Fruit fly (Drosophila melanogaster) whole organism, prepupa: Measurements from ENCODE around the gene mirr.

Source experiments
- Blimp-1 ChIP-seq: fragments of 200-800 bp; sonication (Bioruptor generic); optimal IDR thresholded peaks from 3 replicates; lab custom pipeline; 2017; ENCODE audit warnings: missing biosample characterization, missing genetic modification characterization, mild to moderate bottlenecking, moderate library complexity, missing genetic modification reagents
- CG10631 ChIP-seq: fragments of 200-800 bp; sonication (Bioruptor generic); optimal IDR thresholded peaks from 2 replicates; lab custom pipeline; 2016; ENCODE audit warnings: missing biosample characterization, missing genetic modification characterization
- CG10669 ChIP-seq: fragments of 200-800 bp; sonication (Bioruptor generic); optimal IDR thresholded peaks from 3 replicates; lab custom pipeline; 2018; ENCODE audit warnings: missing biosample characterization, mild to moderate bottlenecking, missing genetic modification characterization, moderate library complexity
- CG11294 ChIP-seq: fragments of 200-800 bp; sonication (Bioruptor generic); IDR thresholded peaks from 2 replicates; pipeline ENCODE4 v1.3.6; 2022; ENCODE audit warnings: missing biosample characterization, missing genetic modification characterization
- CG11902 ChIP-seq: fragments of 200-800 bp; sonication (Bioruptor generic); optimal IDR thresholded peaks from 3 replicates; lab custom pipeline; 2016; ENCODE audit warnings: missing biosample characterization, missing genetic modification characterization
- CG1621 ChIP-seq: fragments of 200-800 bp; sonication (Bioruptor generic); optimal IDR thresholded peaks from 3 replicates; lab custom pipeline; 2018; ENCODE audit warnings: missing biosample characterization, mild to moderate bottlenecking, missing genetic modification characterization
- CG32006 ChIP-seq: fragments of 200-800 bp; sonication (Bioruptor generic); optimal IDR thresholded peaks from 3 replicates; lab custom pipeline; 2017; ENCODE audit warnings: missing biosample characterization, mild to moderate bottlenecking, missing genetic modification characterization
- CG34406 ChIP-seq: fragments of 200-800 bp; sonication (Bioruptor generic); optimal IDR thresholded peaks from 3 replicates; lab custom pipeline; 2016; ENCODE audit warnings: missing biosample characterization, missing genetic modification characterization
- CG3919 ChIP-seq: fragments of 200-800 bp; sonication (Bioruptor generic); optimal IDR thresholded peaks from 3 replicates; lab custom pipeline; 2016; ENCODE audit warnings: missing biosample characterization, missing genetic modification characterization
- CG4318 ChIP-seq: fragments of 200-800 bp; sonication (Bioruptor generic); optimal IDR thresholded peaks from 3 replicates; lab custom pipeline; 2017; ENCODE audit warnings: missing biosample characterization, mild to moderate bottlenecking, missing genetic modification characterization
- CG6276 ChIP-seq: fragments of 200-800 bp; sonication (Bioruptor generic); optimal IDR thresholded peaks from 2 replicates; lab custom pipeline; 2017; ENCODE audit warnings: missing biosample characterization, mild to moderate bottlenecking, missing genetic modification characterization
- CG6792 ChIP-seq: fragments of 200-800 bp; sonication (Bioruptor generic); optimal IDR thresholded peaks from 3 replicates; lab custom pipeline; 2016; ENCODE audit warnings: missing biosample characterization, missing genetic modification characterization
- CG6854 ChIP-seq: fragments of 200-800 bp; sonication (Bioruptor generic); optimal IDR thresholded peaks from 2 replicates; lab custom pipeline; 2017; ENCODE audit warnings: missing biosample characterization, mild to moderate bottlenecking, missing genetic modification characterization
- CG7368 ChIP-seq: fragments of 200-800 bp; sonication (Bioruptor generic); optimal IDR thresholded peaks from 3 replicates; lab custom pipeline; 2016; ENCODE audit warnings: missing biosample characterization, missing genetic modification characterization
- CG8119 ChIP-seq: fragments of 200-800 bp; sonication (Bioruptor generic); IDR thresholded peaks from 3 replicates; pipeline ENCODE4 v1.3.6; 2022; ENCODE audit warnings: missing biosample characterization, missing genetic modification characterization
- CG8319 ChIP-seq: fragments of 200-800 bp; sonication (Bioruptor generic); optimal IDR thresholded peaks from 3 replicates; lab custom pipeline; 2016; ENCODE audit warnings: missing biosample characterization, missing genetic modification characterization
- CG8632 ChIP-seq: fragments of 200-800 bp; sonication (Bioruptor generic); optimal IDR thresholded peaks from 3 replicates; lab custom pipeline; 2016; ENCODE audit warnings: missing biosample characterization, missing genetic modification characterization
- CG9139 ChIP-seq: fragments of 200-800 bp; sonication (Bioruptor generic); optimal IDR thresholded peaks from 3 replicates; lab custom pipeline; 2017; ENCODE audit warnings: missing biosample characterization, mild to moderate bottlenecking, missing genetic modification characterization
- Eip75B ChIP-seq: fragments of 200-800 bp; sonication (Bioruptor generic); optimal IDR thresholded peaks from 3 replicates; lab custom pipeline; 2016; ENCODE audit warnings: missing biosample characterization, missing genetic modification characterization
- Eip78C ChIP-seq: fragments of 200-800 bp; sonication (Bioruptor generic); peaks from one replicate; lab custom pipeline; 2016; ENCODE audit warnings: missing biosample characterization, missing genetic modification characterization
- Eip93F ChIP-seq: fragments of 200-800 bp; sonication (Bioruptor generic); optimal IDR thresholded peaks from 2 replicates; lab custom pipeline; 2016; ENCODE audit warnings: missing biosample characterization, mild to moderate bottlenecking, missing genetic modification characterization
- Ets21C ChIP-seq: fragments of 200-800 bp; sonication (Bioruptor generic); optimal IDR thresholded peaks from 3 replicates; lab custom pipeline; 2016; ENCODE audit warnings: missing biosample characterization, missing genetic modification characterization
- Ets96B ChIP-seq: fragments of 200-800 bp; optimal IDR thresholded peaks from 2 replicates; lab custom pipeline; 2019; ENCODE audit warnings: missing biosample characterization, mild to moderate bottlenecking, missing genetic modification characterization, moderate library complexity
- Gug ChIP-seq: fragments of 200-800 bp; sonication (Bioruptor generic); IDR thresholded peaks from 2 replicates; pipeline ENCODE4 v1.3.6; 2022; ENCODE audit warnings: missing biosample characterization, missing genetic modification characterization
- Hr38 ChIP-seq: sonication (Bioruptor generic); optimal IDR thresholded peaks from 2 replicates; lab custom pipeline; 2016; ENCODE audit warnings: missing biosample characterization, missing genetic modification characterization
- Hr39 ChIP-seq: fragments of 200-800 bp; sonication (Bioruptor generic); optimal IDR thresholded peaks from 2 replicates; lab custom pipeline; 2016; ENCODE audit warnings: missing biosample characterization, missing genetic modification characterization
- Lpt ChIP-seq: fragments of 200-800 bp; sonication (Bioruptor generic); optimal IDR thresholded peaks from 3 replicates; lab custom pipeline; 2016; ENCODE audit warnings: missing biosample characterization, missing genetic modification characterization
- OdsH ChIP-seq: fragments of 200-800 bp; sonication (Bioruptor generic); optimal IDR thresholded peaks from 3 replicates; lab custom pipeline; 2016; ENCODE audit warnings: missing biosample characterization, missing genetic modification characterization
- Smox ChIP-seq: fragments of 200-800 bp; sonication (Bioruptor generic); optimal IDR thresholded peaks from 3 replicates; lab custom pipeline; 2016; ENCODE audit warnings: missing biosample characterization, missing genetic modification characterization
- Sox102F ChIP-seq: fragments of 200-800 bp; sonication (Bioruptor generic); optimal IDR thresholded peaks from 2 replicates; lab custom pipeline; 2016; ENCODE audit warnings: missing biosample characterization, mild to moderate bottlenecking, missing genetic modification characterization
- Sox15 ChIP-seq: fragments of 200-800 bp; sonication (Bioruptor generic); optimal IDR thresholded peaks from 3 replicates; lab custom pipeline; 2016; ENCODE audit warnings: missing biosample characterization, missing genetic modification characterization
- acj6 ChIP-seq: fragments of 200-800 bp; sonication (Bioruptor generic); optimal IDR thresholded peaks from 3 replicates; lab custom pipeline; 2016; ENCODE audit warnings: missing biosample characterization, missing genetic modification characterization
- cyc ChIP-seq: fragments of 200-800 bp; sonication (Bioruptor generic); optimal IDR thresholded peaks from 3 replicates; lab custom pipeline; 2016; ENCODE audit warnings: missing biosample characterization, missing genetic modification characterization
- dac ChIP-seq: fragments of 200-800 bp; sonication (Bioruptor generic); optimal IDR thresholded peaks from 2 replicates; lab custom pipeline; 2017; ENCODE audit warnings: missing biosample characterization, mild to moderate bottlenecking, missing genetic modification characterization
- fkh ChIP-seq: fragments of 200-800 bp; sonication (Bioruptor generic); optimal IDR thresholded peaks from 3 replicates; lab custom pipeline; 2017; ENCODE audit warnings: missing biosample characterization, mild to moderate bottlenecking, missing genetic modification characterization, moderate library complexity
- salr ChIP-seq, 2 experiments: fragments of 200-800 bp; sonication (Bioruptor generic); optimal IDR thresholded peaks; 3 replicates each; lab custom pipeline; 2016 to 2018; ENCODE audit warnings: missing biosample characterization in 2 of 2, missing genetic modification characterization in 2 of 2, mild to moderate bottlenecking in 1 of 2
- svp ChIP-seq: fragments of 200-800 bp; sonication (Bioruptor generic); peaks from one replicate; lab custom pipeline; 2016; ENCODE audit warnings: missing biosample characterization, missing genetic modification characterization
- topi ChIP-seq: fragments of 200-800 bp; sonication (Bioruptor generic); optimal IDR thresholded peaks from 3 replicates; lab custom pipeline; 2016; ENCODE audit warnings: missing biosample characterization, missing genetic modification characterization
- vri ChIP-seq: fragments of 200-800 bp; sonication (Bioruptor generic); optimal IDR thresholded peaks from 3 replicates; lab custom pipeline; 2016; ENCODE audit warnings: missing biosample characterization, mild to moderate bottlenecking, missing genetic modification characterization

mirr gene

DNA sequence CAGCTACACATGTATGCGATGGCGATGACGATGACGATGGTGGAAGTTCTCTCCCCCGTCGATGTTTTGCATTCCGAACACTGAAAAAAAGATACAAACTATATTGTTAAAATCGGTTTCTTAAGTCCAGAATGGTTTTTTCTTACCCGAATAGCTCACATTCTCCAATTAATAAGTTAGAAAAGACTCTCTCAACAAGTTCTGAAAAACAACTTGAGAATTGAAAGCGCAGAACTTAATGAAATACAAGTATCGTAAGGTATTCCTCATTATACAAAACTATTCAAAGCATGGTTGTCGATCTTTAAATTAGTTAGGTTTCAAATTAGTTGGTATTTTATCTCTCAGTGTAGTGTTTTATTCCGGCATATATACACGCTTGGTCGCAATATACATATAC is 13.0 kb downstream of the mirr start (continued):
- TF ChIP-seq Gug: no peak
- TF ChIP-seq Ets96B: peak; percentile 49
- no peak for TF ChIP-seq CG6854 (GFP tag; lab: Kevin White, UChicago)
- no peak for TF ChIP-seq CG8119 (GFP tag; lab: Robert Waterston, UW)
- no peak for TF ChIP-seq Hr38 (GFP tag; lab: Kevin White, UChicago)
- peak; percentile 24 for TF ChIP-seq acj6 (GFP tag; lab: Kevin White, UChicago)
- no peak for TF ChIP-seq vri (GFP tag; lab: Kevin White, UChicago)
- peak; percentile 8 for TF ChIP-seq CG1621 (tag; lab: Kevin White, UChicago)
- peak; percentile 29 for TF ChIP-seq Hr39 (GFP tag; lab: Kevin White, UChicago)
- peak; percentile 63 for TF ChIP-seq topi
- peak; percentile 43 for TF ChIP-seq Eip75B
- TF ChIP-seq CG11902 (GFP tag; lab: Kevin White, UChicago): peak; percentile 29
- peak; percentile 69 for TF ChIP-seq CG10669 (GFP tag; lab: Kevin White, UChicago)
- peak; percentile 87 for TF ChIP-seq svp (GFP tag; lab: Kevin White, UChicago)
- peak; percentile 40 for TF ChIP-seq CG10631 (GFP tag; lab: Kevin White, UChicago)
- peak; percentile 40 for TF ChIP-seq CG34406 (GFP tag; lab: Kevin White, UChicago)
- no peak for TF ChIP-seq CG4318 (GFP tag; lab: Kevin White, UChicago)
- TF ChIP-seq Smox (GFP tag; lab: Kevin White, UChicago): peak; percentile 30
- peak; percentile 32 for TF ChIP-seq OdsH (GFP tag; lab: Kevin White, UChicago)
- no peak for TF ChIP-seq dac
- TF ChIP-seq CG9139 (GFP tag; lab: Kevin White, UChicago): peak; percentile 38
- TF ChIP-seq CG32006 (GFP tag; lab: Kevin White, UChicago): no peak

DNA sequence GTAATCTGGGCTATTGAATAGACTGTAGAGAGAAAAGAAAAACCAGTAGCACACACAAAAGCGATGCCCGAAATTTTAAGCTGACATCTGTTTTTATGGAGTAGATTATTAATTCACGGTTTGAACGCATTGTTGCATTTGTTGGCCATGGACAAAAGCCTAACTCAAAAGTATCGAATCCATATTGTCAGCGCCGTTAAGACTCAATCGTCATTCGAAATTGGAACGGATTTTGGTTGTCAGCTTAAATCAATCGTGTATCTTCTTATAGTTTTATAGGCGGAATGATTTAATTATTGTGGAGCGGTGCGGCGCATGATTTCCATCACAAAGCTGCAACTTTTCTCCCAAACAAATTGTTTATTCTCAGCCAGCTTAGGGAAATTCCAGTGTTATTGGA is 18.0 kb downstream of the mirr start:
- TF ChIP-seq CG11294 (GFP tag; lab: Robert Waterston, UW) (no peak), svp (GFP tag; lab: Kevin White, UChicago) (no peak), acj6 (GFP tag; lab: Kevin White, UChicago) (no peak), CG8319 (no peak), CG11902 (GFP tag; lab: Kevin White, UChicago) (no peak)

DNA sequence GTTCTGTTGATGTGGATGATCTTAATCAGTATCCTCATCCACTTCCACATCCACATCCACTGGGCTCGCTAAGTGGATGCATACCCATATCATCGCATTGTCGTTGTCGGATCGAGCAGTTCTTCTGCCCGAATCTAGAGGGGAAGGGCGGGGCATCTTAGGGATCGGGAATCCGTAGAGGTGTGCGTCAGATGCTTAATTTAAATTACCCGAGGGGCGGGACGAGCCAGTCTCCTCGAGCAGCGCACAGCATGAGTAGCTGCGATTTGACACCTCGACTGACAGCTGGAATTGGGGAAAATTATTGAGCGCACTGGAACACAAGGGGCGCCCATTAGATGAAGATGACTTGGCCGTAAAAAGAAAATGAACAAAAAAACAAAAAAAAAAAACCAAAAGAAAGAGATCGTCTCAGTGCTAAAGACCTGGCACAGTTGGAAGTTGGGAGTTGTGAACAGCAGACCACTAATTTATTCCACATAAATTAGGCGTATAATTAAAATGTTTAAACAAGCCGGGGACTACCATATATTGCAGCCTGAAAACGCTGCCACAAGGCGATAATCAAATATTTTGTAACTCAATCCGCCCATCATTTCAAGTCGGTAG is 21.3 kb downstream of the mirr start:
- TF ChIP-seq CG6854 (GFP tag; lab: Kevin White, UChicago) (no peak), CG3919 (no peak), CG6792 (GFP tag; lab: Kevin White, UChicago) (no peak), Ets21C (no peak), Smox (GFP tag; lab: Kevin White, UChicago) (no peak), Hr39 (GFP tag; lab: Kevin White, UChicago) (no peak), Lpt (GFP tag; lab: Kevin White, UChicago) (no peak), fkh (GFP tag; lab: Kevin White, UChicago) (no peak), CG9139 (GFP tag; lab: Kevin White, UChicago) (no peak), CG34406 (GFP tag; lab: Kevin White, UChicago) (no peak), CG11902 (GFP tag; lab: Kevin White, UChicago) (no peak), cyc (no peak), OdsH (GFP tag; lab: Kevin White, UChicago) (no peak), Eip75B (no peak), Sox102F (no peak)

DNA sequence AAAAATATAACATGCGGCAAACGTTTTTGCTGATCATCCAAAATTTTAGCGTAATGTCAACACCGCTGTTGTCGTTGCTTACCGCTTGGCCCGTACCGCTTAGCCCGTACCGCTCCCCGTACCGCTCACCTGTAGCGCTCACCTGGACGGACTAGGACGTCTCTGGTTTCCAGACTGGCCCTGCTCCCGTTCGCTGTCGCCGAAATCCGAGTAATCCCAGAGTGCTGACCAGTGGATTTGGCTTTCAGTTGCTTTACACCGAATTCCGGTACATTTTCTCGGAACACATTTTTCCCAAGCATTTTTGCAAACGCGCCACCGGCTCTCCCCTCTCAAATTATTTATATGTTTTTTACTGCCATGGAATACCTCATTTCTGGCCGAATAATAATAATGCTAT is 23.2 kb downstream of the mirr start:
- no peak for TF ChIP-seq Hr38 (GFP tag; lab: Kevin White, UChicago)
- TF ChIP-seq CG10631 (GFP tag; lab: Kevin White, UChicago): no peak
- no peak for TF ChIP-seq CG7368
- TF ChIP-seq CG3919: no peak
- no peak for TF ChIP-seq salr (GFP tag; optimal IDR thresholded peaks at IDR 0.05; lab: Kevin White, UChicago)
- no peak for TF ChIP-seq CG11902 (GFP tag; lab: Kevin White, UChicago)
- TF ChIP-seq Eip78C (GFP tag; lab: Kevin White, UChicago): no peak
- no peak for TF ChIP-seq CG6276 (GFP tag; lab: Kevin White, UChicago)
- no peak for TF ChIP-seq Sox15
- no peak for TF ChIP-seq CG8632
- TF ChIP-seq Blimp-1: no peak
- no peak for TF ChIP-seq Eip93F (GFP tag; lab: Kevin White, UChicago)
- TF ChIP-seq, all 60 proteins: peak for 0
